Worm (Caenorhabditis elegans) whole organism, L4/young adult: ENCODE measurements around the gene C17B7.12.

ENCODE experiments used
- W03F9.2 ChIP-seq: fragments of 150-350 bp; optimal IDR thresholded peaks from 2 replicates; lab custom pipeline; 2014; ENCODE audit warnings: missing biosample characterization, missing genetic modification characterization
- him-1 ChIP-seq: sonication (generic microtip); optimal IDR thresholded peaks from 2 replicates; lab custom pipeline; 2016; ENCODE audit warnings: missing genotype, missing genetic modification reagents, missing genetic modification characterization, missing compliant biosample characterization

- TF ChIP-seq him-1 (tag; lab: Kevin White, UChicago): no peak
- TF ChIP-seq W03F9.2 (tag; lab: Kevin White, UChicago): no peak
Observed at ce11 chrV:3332023-3332422, 21.0 kb upstream of the C17B7.12 start, which contains the start of gene C17B7.9.
